Fruit fly (Drosophila melanogaster) whole organism, embryonic: ENCODE measurements around the gene SrpRbeta.

Experiments
- Antp ChIP-seq: fragments of 200-800 bp; sonication (Bioruptor generic); optimal IDR thresholded peaks from 3 replicates; lab custom pipeline; 2016; ENCODE audit warnings: missing biosample characterization, missing genetic modification characterization
- Atf3 ChIP-seq: fragments of 200-800 bp; sonication (Bioruptor generic); optimal IDR thresholded peaks from 3 replicates; lab custom pipeline; 2016; ENCODE audit warnings: missing biosample characterization, missing genetic modification characterization
- CG10321 ChIP-seq: fragments of 200-800 bp; sonication (Bioruptor generic); IDR thresholded peaks from 2 replicates; pipeline ENCODE4 v1.3.6; 2022; ENCODE audit warnings: missing biosample characterization, missing genetic modification characterization
- CG10431 ChIP-seq: fragments of 200-800 bp; sonication (Bioruptor generic); optimal IDR thresholded peaks from 3 replicates; lab custom pipeline; 2018; ENCODE audit warnings: missing biosample characterization, mild to moderate bottlenecking, missing genetic modification characterization
- CG11456 ChIP-seq: fragments of 200-800 bp; sonication (Bioruptor generic); IDR thresholded peaks from 3 replicates; pipeline ENCODE4 v1.3.6; 2022; ENCODE audit warnings: missing biosample characterization, missing genetic modification characterization
- CG12744 ChIP-seq: fragments of 200-800 bp; sonication (Bioruptor generic); optimal IDR thresholded peaks from 2 replicates; lab custom pipeline; 2016; ENCODE audit warnings: missing biosample characterization, missing genetic modification characterization
- CG1529 ChIP-seq: fragments of 200-800 bp; sonication (Bioruptor generic); optimal IDR thresholded peaks from 3 replicates; lab custom pipeline; 2018; ENCODE audit warnings: missing biosample characterization, missing genetic modification characterization
- CG16779 ChIP-seq: fragments of 200-800 bp; sonication (Bioruptor generic); IDR thresholded peaks from 2 replicates; pipeline ENCODE4 v1.3.6; 2022; ENCODE audit warnings: missing biosample characterization, missing genetic modification characterization
- CG17612 ChIP-seq: fragments of 200-800 bp; sonication (Bioruptor generic); IDR thresholded peaks from 2 replicates; pipeline ENCODE4 v1.3.6; 2022; ENCODE audit warnings: missing biosample characterization, missing genetic modification characterization
- CG1792 ChIP-seq: fragments of 200-800 bp; sonication (Bioruptor generic); optimal IDR thresholded peaks from 2 replicates; lab custom pipeline; 2016; ENCODE audit warnings: missing biosample characterization, missing genetic modification characterization
- CG3065 ChIP-seq: fragments of 200-800 bp; sonication (Bioruptor generic); optimal IDR thresholded peaks from 2 replicates; lab custom pipeline; 2016; ENCODE audit warnings: missing biosample characterization, missing genetic modification characterization
- CG3838 ChIP-seq: fragments of 200-800 bp; sonication (Bioruptor generic); optimal IDR thresholded peaks from 3 replicates; lab custom pipeline; 2016; ENCODE audit warnings: missing biosample characterization, missing genetic modification characterization
- CG4707 ChIP-seq: fragments of 200-800 bp; sonication (Bioruptor generic); optimal IDR thresholded peaks from 2 replicates; lab custom pipeline; 2018; ENCODE audit warnings: missing biosample characterization, mild to moderate bottlenecking, missing genetic modification characterization, moderate library complexity
- CG7963 ChIP-seq: fragments of 200-800 bp; sonication (Bioruptor generic); IDR thresholded peaks from 3 replicates; pipeline ENCODE4 v1.3.6; 2022; ENCODE audit warnings: missing biosample characterization, missing genetic modification characterization; ENCODE audit not compliant: partially characterized antibody
- CG8924 ChIP-seq: fragments of 200-800 bp; optimal IDR thresholded peaks from 3 replicates; lab custom pipeline; 2019; ENCODE audit warnings: missing biosample characterization, mild to moderate bottlenecking, missing genetic modification characterization, moderate library complexity
- CoRest ChIP-seq: fragments of 200-800 bp; sonication (Bioruptor generic); optimal IDR thresholded peaks from 3 replicates; lab custom pipeline; 2018; ENCODE audit warnings: missing biosample characterization, mild to moderate bottlenecking, missing genetic modification characterization, moderate library complexity
- Drgx ChIP-seq: fragments of 200-800 bp; sonication (Bioruptor generic); IDR thresholded peaks from 2 replicates; pipeline ENCODE4 v1.3.6; 2022; ENCODE audit warnings: missing biosample characterization, missing genetic modification characterization
- ERR ChIP-seq: fragments of 200-800 bp; sonication (Bioruptor generic); optimal IDR thresholded peaks from 2 replicates; lab custom pipeline; 2016; ENCODE audit warnings: missing biosample characterization, missing genetic modification characterization
- Elba2 ChIP-seq: fragments of 200-800 bp; sonication (Bioruptor generic); optimal IDR thresholded peaks from 3 replicates; lab custom pipeline; 2016; ENCODE audit warnings: missing biosample characterization, missing genetic modification characterization
- Fer3 ChIP-seq: fragments of 200-800 bp; sonication (Bioruptor generic); optimal IDR thresholded peaks from 2 replicates; lab custom pipeline; 2018; ENCODE audit warnings: missing biosample characterization, mild to moderate bottlenecking, missing genetic modification characterization, moderate library complexity
- HLH4C ChIP-seq: fragments of 200-800 bp; sonication (Bioruptor generic); IDR thresholded peaks from 3 replicates; pipeline ENCODE4 v1.3.6; 2022; ENCODE audit warnings: missing biosample characterization, missing genetic modification characterization; ENCODE audit not compliant: partially characterized antibody
- NK7.1 ChIP-seq: fragments of 200-800 bp; sonication (Bioruptor generic); optimal IDR thresholded peaks from 3 replicates; lab custom pipeline; 2016; ENCODE audit warnings: missing biosample characterization, missing genetic modification characterization
- NfI ChIP-seq: fragments of 200-800 bp; sonication (Bioruptor generic); optimal IDR thresholded peaks from 3 replicates; lab custom pipeline; 2018; ENCODE audit warnings: missing biosample characterization, mild to moderate bottlenecking, missing genetic modification characterization, moderate library complexity
- Oli ChIP-seq: fragments of 200-800 bp; sonication (Bioruptor generic); optimal IDR thresholded peaks from 2 replicates; lab custom pipeline; 2018; ENCODE audit warnings: missing biosample characterization, mild to moderate bottlenecking, missing genetic modification characterization, moderate library complexity
- Side ChIP-seq: fragments of 200-800 bp; sonication (Bioruptor generic); optimal IDR thresholded peaks from 2 replicates; lab custom pipeline; 2016; ENCODE audit warnings: missing biosample characterization, missing genetic modification characterization
- Sin3A ChIP-seq: fragments of >200 bp; optimal IDR thresholded peaks from 2 replicates; lab custom pipeline; 2018
- Six4 ChIP-seq: fragments of 200-800 bp; sonication (Bioruptor generic); optimal IDR thresholded peaks from 2 replicates; lab custom pipeline; 2016; ENCODE audit warnings: missing biosample characterization, missing genetic modification characterization
- Sry-β ChIP-seq: fragments of 200-800 bp; sonication (Bioruptor generic); optimal IDR thresholded peaks from 2 replicates; lab custom pipeline; 2018; ENCODE audit warnings: missing biosample characterization, mild to moderate bottlenecking, missing genetic modification characterization, moderate library complexity
- Usf ChIP-seq: fragments of 200-800 bp; sonication (Bioruptor generic); optimal IDR thresholded peaks from 2 replicates; lab custom pipeline; 2017; ENCODE audit warnings: missing genotype, missing biosample characterization, missing genetic modification characterization
- Xrp1 ChIP-seq: fragments of 200-800 bp; sonication (Bioruptor generic); IDR thresholded peaks from 2 replicates; pipeline ENCODE4 v1.3.6; 2022; ENCODE audit warnings: missing biosample characterization, missing genetic modification characterization
- aop ChIP-seq: fragments of 200-800 bp; sonication (Bioruptor generic); IDR thresholded peaks from 2 replicates; pipeline ENCODE4 v1.3.6; 2022; ENCODE audit warnings: missing biosample characterization, missing genetic modification characterization
- bcd ChIP-seq: fragments of 200-800 bp; sonication (Bioruptor generic); optimal IDR thresholded peaks from 2 replicates; lab custom pipeline; 2017; ENCODE audit warnings: missing biosample characterization, mild to moderate bottlenecking, missing genetic modification characterization
- br ChIP-seq: fragments of >200 bp; optimal IDR thresholded peaks from 2 replicates; lab custom pipeline; 2017
- cg ChIP-seq: fragments of 200-800 bp; sonication (Bioruptor generic); optimal IDR thresholded peaks from 3 replicates; lab custom pipeline; 2019; ENCODE audit warnings: missing biosample characterization, mild to moderate bottlenecking, missing genetic modification characterization, moderate library complexity
- dan ChIP-seq: fragments of 200-800 bp; sonication (Bioruptor generic); IDR thresholded peaks from 2 replicates; pipeline ENCODE4 v1.3.6; 2022; ENCODE audit warnings: missing biosample characterization, missing genetic modification characterization
- fd3F ChIP-seq: fragments of 200-800 bp; sonication (Bioruptor generic); optimal IDR thresholded peaks from 2 replicates; lab custom pipeline; 2018; ENCODE audit warnings: missing biosample characterization, mild to moderate bottlenecking, missing genetic modification characterization, moderate library complexity
- gce ChIP-seq: fragments of 200-800 bp; sonication (Bioruptor generic); IDR thresholded peaks from 3 replicates; pipeline ENCODE4 v1.3.6; 2022; ENCODE audit warnings: missing biosample characterization, missing genetic modification characterization
- gcm2 ChIP-seq: fragments of 200-800 bp; sonication (Bioruptor generic); optimal IDR thresholded peaks from 2 replicates; lab custom pipeline; 2016; ENCODE audit warnings: missing biosample characterization, missing genetic modification characterization
- grau ChIP-seq: fragments of 200-800 bp; optimal IDR thresholded peaks from 3 replicates; lab custom pipeline; 2019; ENCODE audit warnings: missing biosample characterization, mild to moderate bottlenecking, missing genetic modification characterization, moderate library complexity
- h ChIP-seq: fragments of >200 bp; optimal IDR thresholded peaks from 2 replicates; lab custom pipeline; 2017
- hbn ChIP-seq: fragments of 200-800 bp; sonication (Bioruptor generic); IDR thresholded peaks from 2 replicates; pipeline ENCODE4 v1.3.6; 2022; ENCODE audit warnings: missing biosample characterization, missing genetic modification characterization; ENCODE audit not compliant: partially characterized antibody
- ind ChIP-seq: fragments of 200-800 bp; sonication (Bioruptor generic); optimal IDR thresholded peaks from 3 replicates; lab custom pipeline; 2016; ENCODE audit warnings: missing biosample characterization, missing genetic modification characterization
- klu ChIP-seq: fragments of 200-800 bp; sonication (Bioruptor generic); IDR thresholded peaks from 2 replicates; pipeline ENCODE4 v1.3.6; 2022; ENCODE audit warnings: missing biosample characterization, missing genetic modification characterization
- lab ChIP-seq: fragments of 200-800 bp; sonication (Bioruptor generic); optimal IDR thresholded peaks from 3 replicates; lab custom pipeline; 2017; ENCODE audit warnings: missing biosample characterization, missing genetic modification characterization, mild to moderate bottlenecking, moderate library complexity, missing genetic modification reagents
- otp ChIP-seq: fragments of 200-800 bp; sonication (Bioruptor generic); IDR thresholded peaks from 3 replicates; pipeline ENCODE4, ENCODE4 v1.3.6; 2022; ENCODE audit warnings: missing biosample characterization, missing genetic modification characterization
- pros ChIP-seq: fragments of 200-800 bp; sonication (Bioruptor generic); optimal IDR thresholded peaks from 3 replicates; lab custom pipeline; 2019; ENCODE audit warnings: missing biosample characterization, mild to moderate bottlenecking, missing genetic modification characterization, moderate library complexity
- pum ChIP-seq: fragments of 200-800 bp; sonication (Bioruptor generic); optimal IDR thresholded peaks from 2 replicates; lab custom pipeline; 2016; ENCODE audit warnings: missing biosample characterization, missing genetic modification characterization
- pzg ChIP-seq: fragments of 200-800 bp; sonication (Bioruptor generic); optimal IDR thresholded peaks from 3 replicates; lab custom pipeline; 2018; ENCODE audit warnings: missing biosample characterization, mild to moderate bottlenecking, missing genetic modification characterization, moderate library complexity
- ssp ChIP-seq: fragments of 200-800 bp; sonication (Bioruptor generic); IDR thresholded peaks from 2 replicates; pipeline ENCODE4 v1.3.6; 2022; ENCODE audit warnings: missing biosample characterization, missing genetic modification characterization
- ttk ChIP-seq: fragments of 200-800 bp; sonication (Bioruptor generic); IDR thresholded peaks from 2 replicates; pipeline ENCODE4 v2.1.2; 2022; ENCODE audit warnings: missing biosample characterization, missing genetic modification characterization
- vfl ChIP-seq: fragments of 200-800 bp; sonication (Bioruptor generic); optimal IDR thresholded peaks from 2 replicates; lab custom pipeline; 2016; ENCODE audit warnings: missing biosample characterization, missing genetic modification characterization
- wek ChIP-seq: fragments of 200-800 bp; sonication (Bioruptor generic); optimal IDR thresholded peaks from 3 replicates; lab custom pipeline; 2018; ENCODE audit warnings: missing biosample characterization, mild to moderate bottlenecking, missing genetic modification characterization, moderate library complexity
- yki ChIP-seq: fragments of >200 bp; optimal IDR thresholded peaks from 3 replicates; lab custom pipeline; 2018

SrpRbeta gene

DNA sequence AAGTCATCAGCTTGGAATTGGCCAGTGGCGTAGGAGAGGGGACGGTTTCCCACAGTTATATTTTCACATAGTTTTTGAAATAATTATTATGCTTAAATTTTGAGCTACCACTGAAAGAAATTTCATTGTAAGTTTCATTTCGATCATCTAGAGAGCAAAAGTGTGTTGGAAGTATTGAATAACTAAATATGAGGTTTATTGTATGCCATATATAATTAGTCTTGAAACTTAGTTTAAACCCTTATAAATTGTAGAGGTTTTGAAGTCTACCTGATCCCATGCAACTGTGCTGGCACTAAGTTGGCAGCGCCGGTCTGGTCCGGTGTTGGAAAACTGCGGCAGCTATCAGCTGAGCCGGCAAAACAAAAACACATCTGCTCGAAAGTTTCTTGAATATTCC lies 1.1 kb upstream of the SrpRbeta start, which contains the start of the genes CG32022 and CG6511 (continued):
- TF ChIP-seq gce (GFP tag; lab: Robert Waterston, UW) (peak; percentile 89), Oli (peak; percentile 97), br (no peak), CG1529 (GFP tag; lab: Kevin White, UChicago) (peak; percentile 93), CG16779 (peak; percentile 85), CG10431 (GFP tag; lab: Kevin White, UChicago) (peak; percentile 96), yki (lab: Kevin White, UChicago) (no peak), ind (peak; percentile 98), Elba2 (GFP tag; lab: Kevin White, UChicago) (peak; percentile 87), gcm2 (GFP tag; lab: Kevin White, UChicago) (peak; percentile 90), Six4 (peak; percentile 92), CG3065 (GFP tag; lab: Kevin White, UChicago) (peak; percentile 92), Sry-β (peak; percentile 68), CG11456 (GFP tag; lab: Robert Waterston, UW) (peak; percentile 95), CoRest (tag; lab: Kevin White, UChicago) (peak; percentile 99), NfI (GFP tag; lab: Kevin White, UChicago) (peak; percentile 98), otp (GFP tag; lab: Robert Waterston, UW) (peak; percentile 84), pum (GFP tag; lab: Kevin White, UChicago) (peak; percentile 98), dan (GFP tag; lab: Robert Waterston, UW) (peak; percentile 89), Usf (GFP tag; lab: Kevin White, UChicago) (peak; percentile 98), ttk (GFP tag; lab: Robert Waterston, UW) (peak; percentile 94), Fer3 (peak; percentile 96), Xrp1 (GFP tag; lab: Robert Waterston, UW) (peak; percentile 96), ERR (GFP tag; lab: Kevin White, UChicago) (peak; percentile 93), fd3F (peak; percentile 96), CG1792 (peak; percentile 95), grau (tag; lab: Kevin White, UChicago) (peak; percentile 97), pros (GFP tag; lab: Kevin White, UChicago) (peak; percentile 66), CG8924 (peak; percentile 96), pzg (GFP tag; lab: Kevin White, UChicago) (peak; percentile 63), NK7.1 (GFP tag; lab: Kevin White, UChicago) (peak; percentile 95), CG10321 (GFP tag; lab: Robert Waterston, UW) (peak; percentile 67; the same call in 1 of the 2 replicates), cg (no peak), Atf3 (GFP tag; lab: Kevin White, UChicago) (peak; percentile 98), aop (GFP tag; lab: Robert Waterston, UW) (peak; percentile 84), bcd (GFP tag; lab: Kevin White, UChicago) (peak; percentile 98), CG7963 (GFP tag; lab: Robert Waterston, UW) (no peak), CG3838 (GFP tag; lab: Kevin White, UChicago) (peak; percentile 92), h (lab: Kevin White, UChicago) (no peak), Side (GFP tag; lab: Kevin White, UChicago) (peak; percentile 96), wek (GFP tag; lab: Kevin White, UChicago) (peak; percentile 78), Antp (peak; percentile 98), HLH4C (GFP tag; lab: Robert Waterston, UW) (no peak), hbn (no peak), Sin3A (lab: Kevin White, UChicago) (peak; percentile 93), Drgx (GFP tag; lab: Robert Waterston, UW) (peak; percentile 96), klu (GFP tag; lab: Robert Waterston, UW) (peak; percentile 98), ssp (peak; percentile 91), lab (GFP tag; lab: Kevin White, UChicago) (peak; percentile 98), CG17612 (GFP tag; lab: Robert Waterston, UW) (peak; percentile 84), CG12744 (GFP tag; lab: Kevin White, UChicago) (peak; percentile 96), CG4707 (GFP tag; lab: Kevin White, UChicago) (peak; percentile 60), vfl (GFP tag; lab: Kevin White, UChicago) (peak; percentile 97)
